Worm (Caenorhabditis elegans): Measurements from ENCODE around the gene srw-76.

The srw-76 gene

ce11 chrV:16606313-16606712, 31.8 kb downstream of the srw-76 start, which contains the start of gene Y32B12C.1:
Gene Y32B12C.1, plus strand, starts transcription at chrV:16606613.
- TF ChIP-seq Y22D7AL.16 (tag; optimal IDR thresholded peaks at IDR 0.05) (no peak), pqm-1 (tag; optimal IDR thresholded peaks at IDR 0.05) (no peak), eyg-1 (tag; optimal IDR thresholded peaks at IDR 0.05) (no peak), T23F11.4 (GFP tag; optimal IDR thresholded peaks at IDR 0.05) (no peak), ceh-45 (GFP tag; IDR thresholded peaks at IDR 0.05) (no peak), lin-11 (tag; optimal IDR thresholded peaks at IDR 0.05) (no peak), fax-1 (tag; optimal IDR thresholded peaks at IDR 0.05) (no peak), unc-3 (GFP tag; conservative IDR thresholded peaks at IDR 0.05) (no peak), unc-3 (tag; optimal IDR thresholded peaks at IDR 0.05) (no peak), ceh-24 (tag; optimal IDR thresholded peaks at IDR 0.05) (no peak), nfya-1 (tag; optimal IDR thresholded peaks at IDR 0.05) (no peak), hlh-8 (tag; optimal IDR thresholded peaks at IDR 0.05) (no peak), ahr-1 (tag; optimal IDR thresholded peaks at IDR 0.05) (no peak), ref-2 (tag; optimal IDR thresholded peaks at IDR 0.05) (no peak), ztf-16 (tag; optimal IDR thresholded peaks at IDR 0.05) (no peak), fkh-6 (tag; optimal IDR thresholded peaks at IDR 0.05) (no peak), ceh-2 (tag; optimal IDR thresholded peaks at IDR 0.05) (no peak), ceh-9 (tag; optimal IDR thresholded peaks at IDR 0.05) (no peak), ttx-3 (tag; optimal IDR thresholded peaks at IDR 0.05) (no peak), pha-2 (tag; optimal IDR thresholded peaks at IDR 0.05) (no peak)

ce11 chrV:16605463-16605862, 32.6 kb downstream of the srw-76 start:
- no peak for TF ChIP-seq che-1 (tag; optimal IDR thresholded peaks at IDR 0.05)
- no peak for TF ChIP-seq nfya-1 (tag; optimal IDR thresholded peaks at IDR 0.05)
- no peak for TF ChIP-seq tbx-7 (tag; optimal IDR thresholded peaks at IDR 0.05)
- TF ChIP-seq ceh-14 (tag; optimal IDR thresholded peaks at IDR 0.05): no peak
- no peak for TF ChIP-seq fax-1 (tag; optimal IDR thresholded peaks at IDR 0.05)
- TF ChIP-seq pha-2 (tag; optimal IDR thresholded peaks at IDR 0.05): no peak
- no peak for TF ChIP-seq hlh-6 (tag; optimal IDR thresholded peaks at IDR 0.05)
- no peak for TF ChIP-seq K02D7.2 (tag; optimal IDR thresholded peaks at IDR 0.05)
- TF ChIP-seq ceh-24 (tag; optimal IDR thresholded peaks at IDR 0.05): no peak
- TF ChIP-seq T23F11.4 (GFP tag; optimal IDR thresholded peaks at IDR 0.05): no peak
- TF ChIP-seq C08G9.2 (tag; optimal IDR thresholded peaks at IDR 0.05): no peak
- no peak for TF ChIP-seq lin-11 (tag; optimal IDR thresholded peaks at IDR 0.05)
- no peak for TF ChIP-seq elt-4 (tag; optimal IDR thresholded peaks at IDR 0.05)
- no peak for TF ChIP-seq ceh-30 (tag; optimal IDR thresholded peaks at IDR 0.05)
- TF ChIP-seq fkh-6 (tag; optimal IDR thresholded peaks at IDR 0.05): no peak

- TF ChIP-seq ceh-18 (tag; optimal IDR thresholded peaks at IDR 0.05): no peak
- TF ChIP-seq ceh-14 (tag; optimal IDR thresholded peaks at IDR 0.05): no peak
- TF ChIP-seq unc-42 (tag; optimal IDR thresholded peaks at IDR 0.05): no peak
- TF ChIP-seq ceh-31 (tag; optimal IDR thresholded peaks at IDR 0.05): no peak
- no peak for TF ChIP-seq nhr-232 (tag; optimal IDR thresholded peaks at IDR 0.05)
- TF ChIP-seq ztf-16 (tag; optimal IDR thresholded peaks at IDR 0.05): no peak
- TF ChIP-seq ceh-2 (tag; optimal IDR thresholded peaks at IDR 0.05): no peak
- no peak for TF ChIP-seq F13H6.1 (tag; optimal IDR thresholded peaks at IDR 0.05)
- no peak for TF ChIP-seq ceh-24 (tag; optimal IDR thresholded peaks at IDR 0.05)
- TF ChIP-seq pha-4 (tag; optimal IDR thresholded peaks at IDR 0.05): no peak
- no peak for TF ChIP-seq pax-1 (tag; optimal IDR thresholded peaks at IDR 0.05)
- no peak for TF ChIP-seq mec-3 (tag; optimal IDR thresholded peaks at IDR 0.05; ENCODE audit: borderline replicate concordance)
- TF ChIP-seq ceh-22 (tag; optimal IDR thresholded peaks at IDR 0.05): no peak
- TF ChIP-seq ceh-34 (tag; optimal IDR thresholded peaks at IDR 0.05): no peak
- no peak for TF ChIP-seq che-1 (tag; optimal IDR thresholded peaks at IDR 0.05)
- no peak for TF ChIP-seq hlh-15 (tag; optimal IDR thresholded peaks at IDR 0.05)
- TF ChIP-seq fkh-6 (tag; optimal IDR thresholded peaks at IDR 0.05): no peak
- TF ChIP-seq Y22D7AL.16 (tag; optimal IDR thresholded peaks at IDR 0.05): no peak
Observed at ce11 chrV:16604301-16604700, 33.8 kb downstream of the srw-76 start.
